Fruit fly (Drosophila melanogaster): Measurements from ENCODE around the gene CG33325.

CG33325 gene

DNA sequence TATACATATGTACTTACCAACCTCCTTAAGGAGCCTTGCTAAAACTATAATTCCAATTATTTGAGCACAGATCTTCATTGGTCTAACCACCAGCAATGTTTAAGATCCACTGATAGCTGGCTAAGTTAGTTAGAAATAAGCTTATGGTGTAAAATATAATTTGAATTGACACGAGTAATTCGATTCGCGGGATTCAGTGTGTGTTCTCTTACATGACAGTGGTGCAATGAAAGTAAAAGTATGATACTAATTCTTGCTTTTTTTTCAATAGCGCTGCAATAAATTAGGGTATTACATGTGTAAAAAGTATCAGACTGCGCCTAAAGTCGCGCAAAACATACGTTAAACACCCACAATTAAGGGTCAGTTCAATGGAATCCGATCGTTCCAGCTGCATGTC is at the start of gene CG33325:
CG33325 (minus strand) TSS at position 101 of the 400 bp plus-strand sequence.
- no peak for TF ChIP-seq insv (optimal IDR thresholded peaks at IDR 0.05)
- TF ChIP-seq Sin3A (optimal IDR thresholded peaks at IDR 0.05) = no peak
- TF ChIP-seq Myc (optimal IDR thresholded peaks at IDR 0.05) = no peak

dm6 chr3R:8729542-8729941 is 49.7 kb upstream of the CG33325 start, which contains the start of gene ranshi:
ranshi (minus strand) TSS chr3R:8729693.
- TF ChIP-seq Myc (optimal IDR thresholded peaks at IDR 0.05) (no peak), h (optimal IDR thresholded peaks at IDR 0.05) (no peak), ttk (optimal IDR thresholded peaks at IDR 0.05) (no peak), psq (optimal IDR thresholded peaks at IDR 0.05) (no peak), Sin3A (optimal IDR thresholded peaks at IDR 0.05) (no peak), insv (optimal IDR thresholded peaks at IDR 0.05) (no peak)

DNA sequence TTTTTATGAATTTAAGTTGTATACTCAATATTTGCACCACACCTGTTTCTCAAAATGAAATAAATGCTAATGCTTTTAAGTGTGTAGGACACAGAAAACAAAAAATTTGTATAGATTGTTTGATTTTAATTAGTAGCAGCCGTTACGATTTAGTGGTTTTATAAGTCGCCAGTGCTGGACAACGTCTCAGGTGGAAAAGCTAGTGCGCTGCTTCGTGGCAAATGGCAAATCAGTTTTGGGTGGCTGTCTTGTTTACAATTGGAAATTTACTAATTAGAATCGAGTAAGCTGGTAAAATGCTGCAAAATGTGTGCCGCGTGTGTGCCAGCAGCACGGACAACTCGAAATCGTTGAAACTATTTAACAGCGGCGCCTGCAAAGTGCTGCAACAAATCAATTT is 46.8 kb upstream of the CG33325 start, which contains the start of gene CG8159:
CG8159 (plus strand) TSS at position 223 of the 400 bp plus-strand sequence.
- TF ChIP-seq insv (optimal IDR thresholded peaks at IDR 0.05) (no peak), h (optimal IDR thresholded peaks at IDR 0.05) (no peak), ttk (optimal IDR thresholded peaks at IDR 0.05) (no peak), Myc (optimal IDR thresholded peaks at IDR 0.05) (no peak), psq (optimal IDR thresholded peaks at IDR 0.05) (no peak), Sin3A (optimal IDR thresholded peaks at IDR 0.05) (no peak)

- TF ChIP-seq psq (optimal IDR thresholded peaks at IDR 0.05) = no peak
- TF ChIP-seq Myc (optimal IDR thresholded peaks at IDR 0.05) = no peak
- no peak for TF ChIP-seq h (optimal IDR thresholded peaks at IDR 0.05)
- TF ChIP-seq insv (optimal IDR thresholded peaks at IDR 0.05) = no peak
- no peak for TF ChIP-seq ttk (optimal IDR thresholded peaks at IDR 0.05)
- no peak for TF ChIP-seq Sin3A (optimal IDR thresholded peaks at IDR 0.05)
Measured at dm6 chr3R:8725179-8725578, 45.3 kb upstream of the CG33325 start, which contains the start of gene ouib. ouib (plus strand) TSS chr3R:8725479.

dm6 chr3R:8722962-8723548 is 43.2 kb upstream of the CG33325 start, which contains the start of gene nom:
nom (plus strand) TSS chr3R:8723174.
- no peak for TF ChIP-seq h (optimal IDR thresholded peaks at IDR 0.05)
- no peak for TF ChIP-seq Sin3A (optimal IDR thresholded peaks at IDR 0.05)
- TF ChIP-seq Myc (optimal IDR thresholded peaks at IDR 0.05) = no peak
- no peak for TF ChIP-seq psq (optimal IDR thresholded peaks at IDR 0.05)
- TF ChIP-seq insv (optimal IDR thresholded peaks at IDR 0.05) = no peak
- TF ChIP-seq ttk (optimal IDR thresholded peaks at IDR 0.05) = no peak

DNA sequence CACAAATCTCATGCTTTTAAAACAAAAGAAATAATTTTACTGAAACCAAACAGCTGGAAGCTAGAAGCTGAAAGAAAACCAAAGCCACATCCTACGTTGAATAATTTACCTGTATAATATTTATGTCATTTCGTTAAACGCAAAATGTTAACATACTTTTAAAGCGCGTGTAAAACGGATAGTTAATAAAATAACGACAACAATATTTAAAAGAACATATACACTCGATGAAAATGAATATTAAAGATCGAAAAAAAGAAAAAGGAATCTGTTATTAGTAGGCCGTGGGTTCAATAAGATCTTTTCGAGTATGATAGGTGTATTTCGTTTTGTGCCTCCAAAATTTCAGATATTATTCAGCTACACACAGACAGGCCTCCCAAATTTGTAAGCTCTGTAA is 41.2 kb upstream of the CG33325 start, which contains the start of gene CG8136:
CG8136 (plus strand) TSS at position 301 of the 400 bp plus-strand sequence.
- TF ChIP-seq h (optimal IDR thresholded peaks at IDR 0.05) = no peak
- no peak for TF ChIP-seq insv (optimal IDR thresholded peaks at IDR 0.05)
- no peak for TF ChIP-seq Sin3A (optimal IDR thresholded peaks at IDR 0.05)
- TF ChIP-seq ttk (optimal IDR thresholded peaks at IDR 0.05) = no peak
- no peak for TF ChIP-seq psq (optimal IDR thresholded peaks at IDR 0.05)
- no peak for TF ChIP-seq Myc (optimal IDR thresholded peaks at IDR 0.05)

DNA sequence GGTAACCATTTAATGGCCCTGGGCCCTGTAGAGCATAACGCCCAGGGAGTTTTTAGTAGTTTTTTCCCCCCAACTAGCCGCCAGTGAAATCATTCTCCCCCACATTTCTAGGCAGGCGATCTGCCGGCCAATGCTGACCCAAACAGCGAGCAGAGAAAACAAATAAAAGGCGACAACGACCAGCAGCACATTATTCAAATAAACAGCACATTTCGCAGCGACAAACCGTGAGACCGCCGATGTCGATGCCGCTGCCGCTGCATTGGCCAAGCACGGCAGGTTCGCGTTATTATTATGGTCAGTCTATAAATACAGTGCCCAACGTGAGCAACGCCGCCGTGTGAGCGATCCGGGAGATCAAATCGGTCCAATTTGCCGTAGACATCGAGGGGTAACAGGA is 39.1 kb upstream of the CG33325 start, which contains the start of gene CG11760:
CG11760 (plus strand) TSS at position 301 of the 400 bp plus-strand sequence.
- TF ChIP-seq h (optimal IDR thresholded peaks at IDR 0.05) (no peak), Myc (optimal IDR thresholded peaks at IDR 0.05) (no peak), Sin3A (optimal IDR thresholded peaks at IDR 0.05) (no peak), insv (optimal IDR thresholded peaks at IDR 0.05) (no peak), psq (optimal IDR thresholded peaks at IDR 0.05) (no peak)

DNA sequence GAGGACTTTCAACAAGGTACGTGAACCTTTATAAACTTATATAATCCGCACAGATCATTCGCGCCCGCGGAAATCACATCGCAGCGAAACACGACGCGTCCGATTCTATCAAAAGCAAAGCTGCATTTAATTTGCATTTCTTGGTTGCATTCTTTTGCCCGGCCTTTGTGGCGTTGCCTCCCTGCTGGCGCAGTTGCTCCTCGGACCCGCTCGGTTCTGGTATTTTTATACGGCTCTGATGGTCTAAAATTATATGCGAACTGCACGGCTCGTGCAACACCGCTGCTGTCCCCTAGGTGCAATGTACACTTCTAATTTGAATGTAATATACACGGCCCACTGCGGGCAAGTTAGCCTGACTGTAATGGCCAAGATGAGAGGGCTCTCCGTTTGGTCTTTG is 38.5 kb upstream of the CG33325 start, which contains the start of gene Cks85A:
Cks85A (minus strand) TSS at position 101 of the 400 bp plus-strand sequence.
- TF ChIP-seq insv (optimal IDR thresholded peaks at IDR 0.05) = no peak
- no peak for TF ChIP-seq psq (optimal IDR thresholded peaks at IDR 0.05)
- no peak for TF ChIP-seq Myc (optimal IDR thresholded peaks at IDR 0.05)
- no peak for TF ChIP-seq h (optimal IDR thresholded peaks at IDR 0.05)
- no peak for TF ChIP-seq Sin3A (optimal IDR thresholded peaks at IDR 0.05)
- TF ChIP-seq ttk (optimal IDR thresholded peaks at IDR 0.05) = no peak

DNA sequence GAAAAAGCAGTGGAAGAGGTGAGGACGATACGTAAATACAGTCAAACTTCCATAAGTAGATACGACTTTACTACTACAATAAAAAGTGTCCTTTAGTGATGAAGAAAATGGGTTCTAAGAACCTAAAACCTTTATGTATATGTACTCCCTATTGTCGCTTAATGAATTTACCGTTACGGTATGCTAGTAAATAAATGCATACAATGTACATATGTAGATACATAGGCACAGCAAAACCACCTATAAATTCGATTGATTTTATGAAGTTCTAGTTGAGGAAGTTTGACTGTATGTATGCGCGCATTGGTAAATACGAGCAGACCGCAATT is 36.7 kb upstream of the CG33325 start:
- TF ChIP-seq ttk (optimal IDR thresholded peaks at IDR 0.05) = no peak
- TF ChIP-seq h (optimal IDR thresholded peaks at IDR 0.05) = no peak
- no peak for TF ChIP-seq Sin3A (optimal IDR thresholded peaks at IDR 0.05)
- TF ChIP-seq psq (optimal IDR thresholded peaks at IDR 0.05) = no peak
- TF ChIP-seq insv (optimal IDR thresholded peaks at IDR 0.05) = no peak
- no peak for TF ChIP-seq Myc (optimal IDR thresholded peaks at IDR 0.05)

DNA sequence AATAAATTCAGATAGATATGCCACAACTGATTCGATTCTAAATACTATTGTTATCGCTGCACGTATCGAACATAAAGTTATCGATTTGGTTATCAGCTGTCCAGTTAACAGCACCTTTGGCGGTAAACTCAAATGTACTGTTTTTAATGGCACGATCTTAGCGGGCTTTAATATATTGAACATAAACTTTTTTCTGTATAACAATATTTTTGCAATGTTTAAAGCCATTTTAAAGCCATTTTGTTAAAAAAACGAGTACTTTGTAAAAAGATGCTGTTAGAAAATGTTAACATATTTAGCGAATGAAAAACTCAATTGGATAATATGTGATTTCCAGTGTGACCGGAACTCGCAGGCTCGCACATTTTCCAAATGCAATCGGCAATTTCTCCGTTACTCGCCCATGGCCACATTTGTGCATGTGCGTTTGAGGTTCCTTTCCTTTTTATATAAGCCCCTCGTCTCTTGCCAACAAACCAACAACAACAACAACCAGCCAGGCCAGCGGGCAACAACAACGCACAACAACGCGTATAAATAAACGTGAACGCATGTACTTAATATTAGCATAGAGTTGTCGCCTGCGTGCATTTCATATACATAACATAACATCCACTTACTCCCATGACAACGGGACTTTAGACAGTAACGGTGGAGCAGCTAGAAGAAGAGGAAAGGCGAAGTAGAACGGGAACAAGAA is 36.2 kb upstream of the CG33325 start, which contains the start of gene TMEM216:
TMEM216 (plus strand) TSS at position 393 of the 700 bp plus-strand sequence.
- TF ChIP-seq Sin3A (optimal IDR thresholded peaks at IDR 0.05) (no peak), Myc (optimal IDR thresholded peaks at IDR 0.05) (no peak), h (optimal IDR thresholded peaks at IDR 0.05) (no peak), psq (optimal IDR thresholded peaks at IDR 0.05) (no peak), ttk (optimal IDR thresholded peaks at IDR 0.05) (no peak), insv (optimal IDR thresholded peaks at IDR 0.05) (no peak)

dm6 chr3R:8715371-8715770 is 35.5 kb upstream of the CG33325 start:
- TF ChIP-seq ttk (optimal IDR thresholded peaks at IDR 0.05) = no peak
- TF ChIP-seq h (optimal IDR thresholded peaks at IDR 0.05) = no peak
- TF ChIP-seq psq (optimal IDR thresholded peaks at IDR 0.05) = no peak
- no peak for TF ChIP-seq Myc (optimal IDR thresholded peaks at IDR 0.05)
- no peak for TF ChIP-seq Sin3A (optimal IDR thresholded peaks at IDR 0.05)
- TF ChIP-seq insv (optimal IDR thresholded peaks at IDR 0.05) = no peak

DNA sequence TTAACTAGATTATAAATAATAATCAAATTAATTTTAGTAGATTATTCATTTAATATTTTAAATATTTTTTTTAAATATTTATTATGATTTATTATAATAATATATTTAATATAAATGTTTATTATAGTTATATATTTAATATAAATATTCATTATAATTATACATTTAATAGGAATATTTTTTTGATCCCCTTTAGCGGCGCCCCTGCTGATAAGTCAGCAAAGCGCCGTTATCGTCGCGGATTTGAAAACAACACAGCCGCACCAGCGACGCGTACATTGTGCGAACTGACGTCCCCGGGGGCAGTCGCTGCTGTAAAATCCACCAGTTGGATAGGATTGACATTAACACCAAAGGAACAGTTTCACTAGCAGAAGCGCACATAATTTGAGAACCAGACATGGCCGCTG is 32.9 kb upstream of the CG33325 start, which contains the start of gene CG8112:
CG8112 (plus strand) TSS at position 212 of the 410 bp plus-strand sequence.
- no peak for TF ChIP-seq insv (optimal IDR thresholded peaks at IDR 0.05)
- no peak for TF ChIP-seq ttk (optimal IDR thresholded peaks at IDR 0.05)
- TF ChIP-seq h (optimal IDR thresholded peaks at IDR 0.05) = no peak
